Fruit fly (Drosophila melanogaster) whole organism, embryonic: ENCODE results near the gene mRpL51.

Source experiments
- Aef1 ChIP-seq: fragments of 200-800 bp; sonication (Bioruptor generic); IDR thresholded peaks from 3 replicates; pipeline ENCODE4 v1.3.6; 2022; ENCODE audit warnings: missing biosample characterization, missing genetic modification characterization
- CG11398 ChIP-seq: fragments of 200-800 bp; sonication (Bioruptor generic); optimal IDR thresholded peaks from 2 replicates; lab custom pipeline; 2016; ENCODE audit warnings: missing biosample characterization, missing genetic modification characterization
- CG11560 ChIP-seq: fragments of 200-800 bp; sonication (Bioruptor generic); IDR thresholded peaks from 3 replicates; pipeline ENCODE4 v1.3.6; 2022; ENCODE audit warnings: missing biosample characterization, missing genetic modification characterization
- CG12744 ChIP-seq: fragments of 200-800 bp; sonication (Bioruptor generic); optimal IDR thresholded peaks from 2 replicates; lab custom pipeline; 2016; ENCODE audit warnings: missing biosample characterization, missing genetic modification characterization
- CG12769 ChIP-seq: fragments of 200-800 bp; sonication (Bioruptor generic); optimal IDR thresholded peaks from 2 replicates; lab custom pipeline; 2019; ENCODE audit warnings: missing biosample characterization, mild to moderate bottlenecking, missing genetic modification characterization, moderate library complexity
- CG12942 ChIP-seq: fragments of 200-800 bp; sonication (Bioruptor generic); optimal IDR thresholded peaks from 3 replicates; lab custom pipeline; 2016; ENCODE audit warnings: missing biosample characterization, missing genetic modification characterization
- CG14965 ChIP-seq: fragments of 200-800 bp; sonication (Bioruptor generic); optimal IDR thresholded peaks from 2 replicates; lab custom pipeline; 2016; ENCODE audit warnings: missing biosample characterization, missing genetic modification characterization, borderline replicate concordance
- CG1603 ChIP-seq: fragments of 200-800 bp; sonication (Bioruptor generic); optimal IDR thresholded peaks from 2 replicates; lab custom pipeline; 2019; ENCODE audit warnings: missing biosample characterization, mild to moderate bottlenecking, missing genetic modification characterization, moderate library complexity
- CG18262 ChIP-seq: fragments of 200-800 bp; optimal IDR thresholded peaks from 3 replicates; lab custom pipeline; 2019; ENCODE audit warnings: missing biosample characterization, mild to moderate bottlenecking, missing genetic modification characterization, moderate library complexity
- CG18476 ChIP-seq: fragments of 200-800 bp; sonication (Bioruptor generic); optimal IDR thresholded peaks from 2 replicates; lab custom pipeline; 2016; ENCODE audit warnings: missing biosample characterization, mild to moderate bottlenecking, missing genetic modification characterization
- CG2120 ChIP-seq: fragments of 200-800 bp; sonication (Bioruptor generic); optimal IDR thresholded peaks from 3 replicates; lab custom pipeline; 2016; ENCODE audit warnings: missing biosample characterization, missing genetic modification characterization
- CG2712 ChIP-seq: fragments of 200-800 bp; optimal IDR thresholded peaks from 3 replicates; lab custom pipeline; 2019; ENCODE audit warnings: missing biosample characterization, mild to moderate bottlenecking, missing genetic modification characterization, moderate library complexity
- CG33213 ChIP-seq: fragments of 200-800 bp; sonication (Bioruptor generic); optimal IDR thresholded peaks from 3 replicates; lab custom pipeline; 2016; ENCODE audit warnings: missing biosample characterization, missing genetic modification characterization
- CG34224 ChIP-seq: fragments of 200-800 bp; sonication (Bioruptor generic); IDR thresholded peaks from 3 replicates; pipeline ENCODE4 v1.3.6; 2022; ENCODE audit warnings: missing biosample characterization, missing genetic modification characterization; ENCODE audit not compliant: partially characterized antibody
- CG34376 ChIP-seq: fragments of 200-800 bp; sonication (Bioruptor generic); optimal IDR thresholded peaks from 2 replicates; lab custom pipeline; 2018; ENCODE audit warnings: missing biosample characterization, mild to moderate bottlenecking, missing genetic modification characterization
- CG43689 ChIP-seq: fragments of 200-800 bp; sonication (Bioruptor generic); IDR thresholded peaks from 2 replicates; pipeline ENCODE4 v1.3.6; 2022; ENCODE audit warnings: missing biosample characterization, missing genetic modification characterization
- CG5953 ChIP-seq: fragments of 200-800 bp; sonication (Bioruptor generic); IDR thresholded peaks from 2 replicates; pipeline ENCODE4 v1.3.6; 2022; ENCODE audit warnings: missing biosample characterization, missing genetic modification characterization
- CG6254 ChIP-seq: fragments of 200-800 bp; sonication (Bioruptor generic); optimal IDR thresholded peaks from 3 replicates; lab custom pipeline; 2017; ENCODE audit warnings: mild to moderate bottlenecking, missing biosample characterization, missing genetic modification reagents, missing genetic modification characterization
- CG6272 ChIP-seq: fragments of 200-800 bp; sonication (Bioruptor generic); IDR thresholded peaks from 2 replicates; pipeline ENCODE4 v1.3.6; 2022; ENCODE audit warnings: missing biosample characterization, missing genetic modification characterization
- CG7963 ChIP-seq: fragments of 200-800 bp; sonication (Bioruptor generic); IDR thresholded peaks from 3 replicates; pipeline ENCODE4 v1.3.6; 2022; ENCODE audit warnings: missing biosample characterization, missing genetic modification characterization; ENCODE audit not compliant: partially characterized antibody
- CG9727 ChIP-seq: fragments of 200-800 bp; sonication (Bioruptor generic); optimal IDR thresholded peaks from 3 replicates; lab custom pipeline; 2017; ENCODE audit warnings: missing biosample characterization, mild to moderate bottlenecking, missing genetic modification characterization
- D19B ChIP-seq: fragments of 200-800 bp; sonication (Bioruptor generic); optimal IDR thresholded peaks from 2 replicates; lab custom pipeline; 2017; ENCODE audit warnings: missing biosample characterization, mild to moderate bottlenecking, missing genetic modification characterization
- Dbx ChIP-seq: fragments of 200-800 bp; sonication (Bioruptor generic); IDR thresholded peaks from 3 replicates; pipeline ENCODE4 v1.3.6; 2022; ENCODE audit warnings: missing biosample characterization, missing genetic modification characterization
- Deaf1 ChIP-seq: fragments of 200-800 bp; optimal IDR thresholded peaks from 3 replicates; lab custom pipeline; 2019; ENCODE audit warnings: missing biosample characterization, mild to moderate bottlenecking, missing genetic modification characterization, moderate library complexity
- Dref ChIP-seq: fragments of 200-800 bp; sonication (Bioruptor generic); IDR thresholded peaks from 2 replicates; pipeline ENCODE4 v1.3.6; 2022; ENCODE audit warnings: missing biosample characterization, missing genetic modification characterization
- Ets65A ChIP-seq: fragments of 200-800 bp; sonication (Bioruptor generic); peaks from one replicate; lab custom pipeline; 2016; ENCODE audit warnings: missing biosample characterization, missing genetic modification characterization
- H15 ChIP-seq: fragments of 200-800 bp; sonication (Bioruptor generic); IDR thresholded peaks from 3 replicates; pipeline ENCODE4 v1.3.6; 2022; ENCODE audit warnings: missing biosample characterization, missing genetic modification characterization
- HmgZ ChIP-seq: fragments of 200-800 bp; sonication (Bioruptor generic); optimal IDR thresholded peaks from 2 replicates; lab custom pipeline; 2018; ENCODE audit warnings: missing biosample characterization, mild to moderate bottlenecking, missing genetic modification characterization
- Myb ChIP-seq: fragments of 200-800 bp; sonication (Bioruptor generic); optimal IDR thresholded peaks from 2 replicates; lab custom pipeline; 2016; ENCODE audit warnings: missing biosample characterization, missing genetic modification characterization
- Opbp ChIP-seq: fragments of 200-800 bp; sonication (Bioruptor generic); IDR thresholded peaks from 3 replicates; pipeline ENCODE4 v1.3.6; 2022; ENCODE audit warnings: missing biosample characterization, missing genetic modification characterization; ENCODE audit not compliant: partially characterized antibody
- Poxn ChIP-seq: fragments of 200-800 bp; sonication (Bioruptor generic); IDR thresholded peaks from 2 replicates; pipeline ENCODE4 v1.3.6; 2022; ENCODE audit warnings: missing biosample characterization, missing genetic modification characterization
- Ravus ChIP-seq: fragments of 200-800 bp; sonication (Bioruptor generic); IDR thresholded peaks from 2 replicates; pipeline ENCODE4 v1.3.6; 2022; ENCODE audit warnings: missing biosample characterization, missing genetic modification characterization
- Xbp1 ChIP-seq: fragments of 200-800 bp; sonication (Bioruptor generic); optimal IDR thresholded peaks from 3 replicates; lab custom pipeline; 2016; ENCODE audit warnings: missing biosample characterization, mild to moderate bottlenecking, missing genetic modification characterization
- Xrp1 ChIP-seq: fragments of 200-800 bp; sonication (Bioruptor generic); IDR thresholded peaks from 2 replicates; pipeline ENCODE4 v1.3.6; 2022; ENCODE audit warnings: missing biosample characterization, missing genetic modification characterization
- YL-1 ChIP-seq: fragments of 200-800 bp; sonication (Bioruptor generic); optimal IDR thresholded peaks from 3 replicates; lab custom pipeline; 2017; ENCODE audit warnings: missing biosample characterization, mild to moderate bottlenecking, missing genetic modification characterization
- croc ChIP-seq: fragments of 200-800 bp; sonication (Bioruptor generic); conservative IDR thresholded peaks from 3 replicates; pipeline ENCODE4 v1.3.6; 2022; ENCODE audit warnings: missing biosample characterization, missing genetic modification characterization
- dimm ChIP-seq: fragments of 200-800 bp; sonication (Bioruptor generic); IDR thresholded peaks from 2 replicates; pipeline ENCODE4 v1.3.6; 2022; ENCODE audit warnings: missing biosample characterization, missing genetic modification characterization
- dmrt11E ChIP-seq: fragments of 200-800 bp; sonication (Bioruptor generic); optimal IDR thresholded peaks from 3 replicates; lab custom pipeline; 2018; ENCODE audit warnings: missing biosample characterization, mild to moderate bottlenecking, missing genetic modification characterization, moderate library complexity
- nmo ChIP-seq: fragments of 200-800 bp; sonication (Bioruptor generic); optimal IDR thresholded peaks from 2 replicates; lab custom pipeline; 2018; ENCODE audit warnings: missing biosample characterization, mild to moderate bottlenecking, missing genetic modification characterization, moderate library complexity
- pum ChIP-seq: fragments of 200-800 bp; sonication (Bioruptor generic); optimal IDR thresholded peaks from 2 replicates; lab custom pipeline; 2016; ENCODE audit warnings: missing biosample characterization, missing genetic modification characterization
- sens ChIP-seq: fragments of 200-800 bp; sonication (Bioruptor generic); peaks from one replicate; lab custom pipeline; 2016; ENCODE audit warnings: missing biosample characterization, missing genetic modification characterization
- sens-2 ChIP-seq: fragments of 200-800 bp; sonication (Bioruptor generic); IDR thresholded peaks from 2 replicates; pipeline ENCODE4 v1.3.6; 2022; ENCODE audit warnings: missing biosample characterization, missing genetic modification characterization
- slbo ChIP-seq: fragments of 200-800 bp; sonication (Bioruptor generic); IDR thresholded peaks from 2 replicates; pipeline ENCODE4 v1.3.6; 2022; ENCODE audit warnings: missing biosample characterization, missing genetic modification characterization
- slp2 ChIP-seq: fragments of 200-800 bp; sonication (Bioruptor generic); optimal IDR thresholded peaks from 2 replicates; lab custom pipeline; 2016; ENCODE audit warnings: missing biosample characterization, missing genetic modification characterization
- so ChIP-seq: fragments of 200-800 bp; sonication (Bioruptor generic); IDR thresholded peaks from 3 replicates; pipeline ENCODE4 v1.3.6; 2022; ENCODE audit warnings: missing biosample characterization, missing genetic modification characterization
- sr ChIP-seq: fragments of 200-800 bp; sonication (Bioruptor generic); IDR thresholded peaks from 3 replicates; pipeline ENCODE4 v1.3.6; 2022; ENCODE audit warnings: missing biosample characterization, missing genetic modification characterization
- trem ChIP-seq: fragments of 200-800 bp; optimal IDR thresholded peaks from 3 replicates; lab custom pipeline; 2019; ENCODE audit warnings: missing biosample characterization, mild to moderate bottlenecking, missing genetic modification characterization, moderate library complexity
- vfl ChIP-seq: fragments of 200-800 bp; sonication (Bioruptor generic); optimal IDR thresholded peaks from 2 replicates; lab custom pipeline; 2016; ENCODE audit warnings: missing biosample characterization, missing genetic modification characterization
- wdn ChIP-seq: fragments of 200-800 bp; sonication (Bioruptor generic); IDR thresholded peaks from 2 replicates; pipeline ENCODE4 v1.3.6; 2022; ENCODE audit warnings: missing biosample characterization, missing genetic modification characterization
- zen2 ChIP-seq: fragments of 200-800 bp; sonication (Bioruptor generic); IDR thresholded peaks from 3 replicates; pipeline ENCODE4 v1.3.6; 2022; ENCODE audit warnings: missing biosample characterization, missing genetic modification characterization; ENCODE audit not compliant: partially characterized antibody
- zfh1 ChIP-seq: fragments of 200-800 bp; sonication (Bioruptor generic); IDR thresholded peaks from 3 replicates; pipeline ENCODE4 v1.3.6; 2022; ENCODE audit warnings: missing biosample characterization, missing genetic modification characterization

Gene mRpL51

DNA sequence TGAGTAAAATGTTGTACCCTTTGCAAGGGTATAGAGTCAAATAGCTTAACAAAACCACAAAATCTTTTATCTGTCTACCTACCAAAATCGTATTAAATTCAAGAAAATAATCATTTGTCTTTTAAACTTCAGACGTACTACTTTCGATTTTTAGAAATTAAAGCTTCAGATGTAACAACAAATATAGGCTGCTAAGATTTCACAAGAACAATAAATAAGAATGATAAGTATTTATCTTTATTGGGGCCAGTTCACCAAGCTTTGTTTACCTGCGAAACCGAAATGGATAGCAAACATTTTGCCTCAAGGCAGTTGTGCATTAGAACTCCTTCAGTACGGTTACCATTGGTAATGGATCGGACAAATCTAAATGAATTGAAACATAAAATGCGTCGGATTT, 26.7 kb downstream of the mRpL51 start, which contains the start of gene CG43400:
Gene CG43400, plus strand, starts transcription at position 301 of the 400 bp plus-strand sequence.
- TF ChIP-seq Ravus, result no peak
- TF ChIP-seq CG34376 (GFP tag; lab: Kevin White, UChicago), result no peak
- no peak for TF ChIP-seq sens-2
- TF ChIP-seq CG9727 (GFP tag; lab: Kevin White, UChicago), result no peak
- TF ChIP-seq CG34224 (GFP tag; lab: Robert Waterston, UW), result no peak
- TF ChIP-seq CG12744, result no peak
- no peak for TF ChIP-seq wdn
- TF ChIP-seq H15 (GFP tag; lab: Robert Waterston, UW), result no peak
- no peak for TF ChIP-seq sr (GFP tag; lab: Robert Waterston, UW)
- TF ChIP-seq Poxn, result no peak
- TF ChIP-seq dimm, result no peak
- no peak for TF ChIP-seq CG2712 (tag; lab: Kevin White, UChicago)
- TF ChIP-seq croc (GFP tag; lab: Robert Waterston, UW), result no peak
- no peak for TF ChIP-seq Xrp1 (GFP tag; lab: Robert Waterston, UW)
- no peak for TF ChIP-seq CG43689 (GFP tag; lab: Robert Waterston, UW)
- TF ChIP-seq trem (tag; lab: Kevin White, UChicago), result no peak
- TF ChIP-seq YL-1 (GFP tag; lab: Kevin White, UChicago), result no peak
- no peak for TF ChIP-seq CG11560 (tag; lab: Robert Waterston, UW)
- TF ChIP-seq CG12769 (tag; lab: Kevin White, UChicago), result no peak

DNA sequence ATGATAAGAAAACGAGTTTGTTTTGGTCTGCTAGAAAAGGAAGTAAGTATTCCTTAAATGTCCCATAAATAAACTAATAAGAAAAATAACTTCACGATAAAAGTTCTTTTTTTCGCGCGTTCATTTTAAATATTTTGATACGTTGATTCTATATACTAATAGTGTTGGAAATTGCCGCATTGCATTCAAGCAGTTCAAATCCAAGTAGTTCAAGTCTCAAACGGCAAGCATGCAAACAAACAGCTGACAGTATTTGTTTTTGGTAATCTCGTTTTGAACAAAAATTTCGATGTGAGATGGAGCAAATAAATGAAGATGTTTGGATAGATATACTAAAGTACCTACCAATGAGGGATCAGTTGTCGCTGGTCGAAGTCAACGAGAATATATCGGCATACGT, 28.4 kb downstream of the mRpL51 start, which contains the start of gene CG13088:
Gene CG13088, plus strand, starts transcription at position 247 of the 400 bp plus-strand sequence.
- TF ChIP-seq sens (GFP tag; lab: Kevin White, UChicago) (peak; percentile 78), Dref (GFP tag; lab: Robert Waterston, UW) (peak; percentile 54), slbo (GFP tag; lab: Robert Waterston, UW) (peak; percentile 60; the same call in 1 of the 2 replicates), CG33213 (GFP tag; lab: Kevin White, UChicago) (peak; percentile 41), CG11398 (GFP tag; lab: Kevin White, UChicago) (peak; percentile 2), vfl (GFP tag; lab: Kevin White, UChicago) (peak; percentile 31), slp2 (GFP tag; lab: Kevin White, UChicago) (no peak), HmgZ (tag; lab: Kevin White, UChicago) (peak; percentile 82), CG7963 (GFP tag; lab: Robert Waterston, UW) (no peak), so (GFP tag; lab: Robert Waterston, UW) (no peak), CG18476 (GFP tag; lab: Kevin White, UChicago) (peak; percentile 3), Aef1 (peak; percentile 38; the same call in 1 of the 3 replicates), pum (GFP tag; lab: Kevin White, UChicago) (peak; percentile 24), CG1603 (tag; lab: Kevin White, UChicago) (peak; percentile 83), Xbp1 (peak; percentile 46), CG6272 (no peak), Ets65A (GFP tag; lab: Kevin White, UChicago) (no peak), Myb (peak; percentile 95), Deaf1 (tag; lab: Kevin White, UChicago) (no peak), Opbp (GFP tag; lab: Robert Waterston, UW) (peak; percentile 66; the same call in 2 of the 3 replicates), Dbx (0 out of 3 replicates have a peak, but pooled peaks have one; percentile 21), dmrt11E (peak; percentile 23), nmo (GFP tag; lab: Kevin White, UChicago) (peak; percentile 41), CG12942 (GFP tag; lab: Kevin White, UChicago) (peak; percentile 20), CG18262 (no peak), CG14965 (no peak), YL-1 (GFP tag; lab: Kevin White, UChicago) (peak; percentile 3), Xrp1 (GFP tag; lab: Robert Waterston, UW) (peak; percentile 64), zfh1 (GFP tag; lab: Robert Waterston, UW) (peak; percentile 41; the same call in 1 of the 3 replicates), zen2 (GFP tag; lab: Robert Waterston, UW) (no peak), CG2120 (GFP tag; lab: Kevin White, UChicago) (peak; percentile 69), CG6254 (GFP tag; lab: Kevin White, UChicago) (no peak), CG5953 (GFP tag; lab: Robert Waterston, UW) (no peak), D19B (GFP tag; lab: Kevin White, UChicago) (no peak)
